Fruit fly (Drosophila melanogaster) whole organism, pupa: ENCODE measurements around the gene Caf1-55.
A peak's percentile ranks its signal among the peaks of the same experiment; 100 is the strongest.

Experiments
- CG9948 ChIP-seq: fragments of 200-800 bp; sonication (Bioruptor generic); optimal IDR thresholded peaks from 2 replicates; lab custom pipeline; 2018; ENCODE audit warnings: missing biosample characterization, mild to moderate bottlenecking, missing genetic modification characterization, moderate library complexity
- Ets98B ChIP-seq: fragments of 200-800 bp; sonication (Bioruptor generic); IDR thresholded peaks from 2 replicates; pipeline ENCODE4 v1.3.6; 2022; ENCODE audit warnings: missing biosample characterization, missing genetic modification characterization
- Pif1A ChIP-seq: fragments of 200-800 bp; sonication (Bioruptor generic); optimal IDR thresholded peaks from 3 replicates; lab custom pipeline; 2016; ENCODE audit warnings: missing biosample characterization, missing genetic modification characterization
- rn ChIP-seq: fragments of 200-800 bp; sonication (Bioruptor generic); IDR thresholded peaks from 2 replicates; pipeline ENCODE4 v1.3.6; 2022; ENCODE audit warnings: missing biosample characterization, missing genetic modification characterization

DNA sequence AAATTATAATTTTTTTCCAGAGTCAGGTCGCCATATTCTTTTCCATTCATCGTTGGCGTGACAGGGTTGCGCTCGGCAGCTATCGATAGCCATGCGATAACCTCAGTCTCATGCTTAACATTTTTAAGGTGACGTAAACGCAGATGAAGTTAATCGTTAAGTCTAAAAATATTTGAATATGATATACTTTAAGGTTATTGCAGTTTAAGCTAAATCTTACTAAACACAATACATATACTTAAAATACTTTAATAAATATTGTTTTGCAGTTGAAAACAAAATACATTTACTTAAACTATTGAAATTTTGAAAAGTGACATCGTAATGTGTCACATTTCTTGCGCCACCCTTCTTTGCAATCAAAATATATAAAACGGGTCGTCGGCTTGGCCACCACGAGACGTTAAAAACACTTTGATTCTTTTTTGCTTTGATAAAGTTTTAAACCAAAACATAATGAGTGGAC lies 49.8 kb downstream of the Caf1-55 start, which contains the start of the genes Cp190 and CG4338:
- TF ChIP-seq CG9948 (tag; lab: Kevin White, UChicago) (peak; percentile 98), Ets98B (GFP tag; lab: Robert Waterston, UW) (peak; percentile 90), Pif1A (GFP tag; lab: Kevin White, UChicago) (no peak), rn (GFP tag; lab: Robert Waterston, UW) (peak; percentile 87)
